Worm (Caenorhabditis elegans) whole organism, L3 larva: Measurements from ENCODE around the gene T13C5.3.

ENCODE experiments used
- ama-1 ChIP-seq: fragments of 150-350 bp; optimal IDR thresholded peaks from 2 replicates; lab custom pipeline; 2018
- ceh-82 ChIP-seq: fragments of 150-350 bp; optimal IDR thresholded peaks from 2 replicates; lab custom pipeline; 2014; ENCODE audit warnings: missing biosample characterization, missing genetic modification characterization
- daf-12 ChIP-seq: fragments of 150-350 bp; optimal IDR thresholded peaks from 2 replicates; lab custom pipeline; 2014; ENCODE audit warnings: missing biosample characterization, missing genetic modification reagents, missing genetic modification characterization
- elt-1 ChIP-seq: fragments of 150-350 bp; optimal IDR thresholded peaks from 2 replicates; lab custom pipeline; 2014; ENCODE audit warnings: missing biosample characterization, missing genetic modification characterization
- fkh-10 ChIP-seq: sonication (generic microtip); optimal IDR thresholded peaks from 2 replicates; lab custom pipeline; 2017; ENCODE audit warnings: missing biosample characterization, missing genetic modification reagents, missing genetic modification characterization
- pha-4 ChIP-seq: fragments of 150-350 bp; optimal IDR thresholded peaks from 2 replicates; lab custom pipeline; 2014; ENCODE audit warnings: missing biosample characterization, missing genetic modification reagents, missing genetic modification characterization
- zag-1 ChIP-seq: fragments of 150-350 bp; optimal IDR thresholded peaks from 2 replicates; lab custom pipeline; 2014; ENCODE audit warnings: missing biosample characterization, missing genetic modification characterization

- TF ChIP-seq ama-1 = no peak
- no peak for TF ChIP-seq ceh-82 (tag; lab: Kevin White, UChicago)
- no peak for TF ChIP-seq fkh-10 (GFP tag; lab: Kevin White, UChicago)
- TF ChIP-seq zag-1 (tag; lab: Kevin White, UChicago) = no peak
- no peak for TF ChIP-seq daf-12
- no peak for TF ChIP-seq pha-4 (tag; lab: Kevin White, UChicago)
- TF ChIP-seq elt-1 = no peak
Measured at ce11 chrX:6194191-6194724, 15.9 kb downstream of the T13C5.3 start, which contains the start of gene ceh-54.
